Fruit fly (Drosophila melanogaster) whole organism, embryonic: Measurements from ENCODE around the gene Gnmt.

Source experiments
- ATbp ChIP-seq: fragments of 200-800 bp; sonication (Bioruptor generic); optimal IDR thresholded peaks from 2 replicates; lab custom pipeline; 2017; ENCODE audit warnings: missing biosample characterization, mild to moderate bottlenecking, missing genetic modification characterization, missing genetic modification reagents
- Blimp-1 ChIP-seq: fragments of 200-800 bp; sonication (Bioruptor generic); optimal IDR thresholded peaks from 3 replicates; lab custom pipeline; 2018; ENCODE audit warnings: missing biosample characterization, missing genetic modification characterization, mild to moderate bottlenecking, moderate library complexity, missing genetic modification reagents
- CG10274 ChIP-seq: fragments of 200-800 bp; sonication (Bioruptor generic); optimal IDR thresholded peaks from 3 replicates; lab custom pipeline; 2017; ENCODE audit warnings: missing biosample characterization, mild to moderate bottlenecking, missing genetic modification characterization
- CG10431 ChIP-seq: fragments of 200-800 bp; sonication (Bioruptor generic); optimal IDR thresholded peaks from 3 replicates; lab custom pipeline; 2018; ENCODE audit warnings: missing biosample characterization, mild to moderate bottlenecking, missing genetic modification characterization
- CG10462 ChIP-seq: fragments of 200-800 bp; sonication (Bioruptor generic); optimal IDR thresholded peaks from 2 replicates; lab custom pipeline; 2016; ENCODE audit warnings: missing biosample characterization, missing genetic modification characterization
- CG10979 ChIP-seq: fragments of 200-800 bp; sonication (Bioruptor generic); optimal IDR thresholded peaks from 2 replicates; lab custom pipeline; 2018; ENCODE audit warnings: missing biosample characterization, mild to moderate bottlenecking, missing genetic modification characterization, moderate library complexity
- CG11247 ChIP-seq: fragments of 200-800 bp; sonication (Bioruptor generic); IDR thresholded peaks from 2 replicates; pipeline ENCODE4 v1.3.6; 2022; ENCODE audit warnings: missing biosample characterization, missing genetic modification characterization
- CG12299 ChIP-seq: fragments of 200-800 bp; sonication (Bioruptor generic); optimal IDR thresholded peaks from 2 replicates; lab custom pipeline; 2018; ENCODE audit warnings: missing biosample characterization, mild to moderate bottlenecking, missing genetic modification characterization
- CG15514 ChIP-seq: fragments of 200-800 bp; sonication (Bioruptor generic); optimal IDR thresholded peaks from 3 replicates; lab custom pipeline; 2017; ENCODE audit warnings: missing biosample characterization, missing genetic modification characterization, mild to moderate bottlenecking, moderate library complexity, missing genetic modification reagents
- CG1647 ChIP-seq: fragments of 200-800 bp; sonication (Bioruptor generic); optimal IDR thresholded peaks from 3 replicates; lab custom pipeline; 2016; ENCODE audit warnings: missing biosample characterization, missing genetic modification characterization
- CG17802 ChIP-seq: fragments of 200-800 bp; sonication (Bioruptor generic); optimal IDR thresholded peaks from 2 replicates; lab custom pipeline; 2018; ENCODE audit warnings: missing biosample characterization, mild to moderate bottlenecking, missing genetic modification characterization, moderate library complexity
- CG17829 ChIP-seq: fragments of 200-800 bp; optimal IDR thresholded peaks from 2 replicates; lab custom pipeline; 2019; ENCODE audit warnings: missing biosample characterization, mild to moderate bottlenecking, missing genetic modification characterization, moderate library complexity
- CG2712 ChIP-seq: fragments of 200-800 bp; optimal IDR thresholded peaks from 3 replicates; lab custom pipeline; 2019; ENCODE audit warnings: missing biosample characterization, mild to moderate bottlenecking, missing genetic modification characterization, moderate library complexity
- CG32532 ChIP-seq: fragments of 200-800 bp; sonication (Bioruptor generic); IDR thresholded peaks from 2 replicates; pipeline ENCODE4 v1.3.6; 2022; ENCODE audit warnings: missing biosample characterization, missing genetic modification characterization
- CG4820 ChIP-seq: fragments of 200-800 bp; sonication (Bioruptor generic); optimal IDR thresholded peaks from 3 replicates; lab custom pipeline; 2016; ENCODE audit warnings: missing biosample characterization, missing genetic modification characterization
- CG6272 ChIP-seq: fragments of 200-800 bp; sonication (Bioruptor generic); IDR thresholded peaks from 2 replicates; pipeline ENCODE4 v1.3.6; 2022; ENCODE audit warnings: missing biosample characterization, missing genetic modification characterization
- CG6765 ChIP-seq: fragments of 200-800 bp; sonication (Bioruptor generic); optimal IDR thresholded peaks from 3 replicates; lab custom pipeline; 2017; ENCODE audit warnings: missing biosample characterization, mild to moderate bottlenecking, missing genetic modification characterization
- CG6854 ChIP-seq: fragments of 200-800 bp; sonication (Bioruptor generic); optimal IDR thresholded peaks from 3 replicates; lab custom pipeline; 2017; ENCODE audit warnings: missing biosample characterization, mild to moderate bottlenecking, missing genetic modification characterization
- CG8281 ChIP-seq: fragments of 200-800 bp; sonication (Bioruptor generic); optimal IDR thresholded peaks from 2 replicates; lab custom pipeline; 2018; ENCODE audit warnings: missing biosample characterization, mild to moderate bottlenecking, missing genetic modification characterization, moderate library complexity
- Dek ChIP-seq: fragments of 200-800 bp; sonication (Bioruptor generic); optimal IDR thresholded peaks from 3 replicates; lab custom pipeline; 2019; ENCODE audit warnings: missing biosample characterization, mild to moderate bottlenecking, missing genetic modification characterization, moderate library complexity
- Drgx ChIP-seq: fragments of 200-800 bp; sonication (Bioruptor generic); IDR thresholded peaks from 2 replicates; pipeline ENCODE4 v1.3.6; 2022; ENCODE audit warnings: missing biosample characterization, missing genetic modification characterization
- E2f1 ChIP-seq: fragments of 200-800 bp; sonication (Bioruptor generic); IDR thresholded peaks from 2 replicates; pipeline ENCODE4 v1.3.6; 2022; ENCODE audit warnings: missing biosample characterization, missing genetic modification characterization
- Fer1 ChIP-seq: fragments of 200-800 bp; sonication (Bioruptor generic); optimal IDR thresholded peaks from 2 replicates; lab custom pipeline; 2017; ENCODE audit warnings: missing biosample characterization, mild to moderate bottlenecking, missing genetic modification characterization
- Hey ChIP-seq: fragments of 200-800 bp; sonication (Bioruptor generic); optimal IDR thresholded peaks from 3 replicates; lab custom pipeline; 2018; ENCODE audit warnings: missing biosample characterization, mild to moderate bottlenecking, missing genetic modification characterization
- Hr51 ChIP-seq, 2 experiments: fragments of 200-800 bp; sonication (Bioruptor generic); optimal IDR thresholded peaks; 2 replicates in 1 of 2; 3 replicates in 1 of 2; lab custom pipeline; 2016 to 2018; ENCODE audit warnings: missing biosample characterization in 2 of 2, missing genetic modification characterization in 2 of 2, mild to moderate bottlenecking in 1 of 2, moderate library complexity in 1 of 2
- Hr78 ChIP-seq, 2 experiments: fragments of 200-800 bp in 1 of 2; fragments of >200 bp in 1 of 2; sonication (Bioruptor generic) in 1 of 2; optimal IDR thresholded peaks; 2 replicates each; lab custom pipeline; 2017 to 2019; ENCODE audit warnings: missing biosample characterization in 2 of 2, missing genetic modification characterization in 2 of 2, mild to moderate bottlenecking in 1 of 2, moderate library complexity in 1 of 2
- MTF-1 ChIP-seq: fragments of 200-800 bp; sonication (Bioruptor generic); optimal IDR thresholded peaks from 2 replicates; lab custom pipeline; 2018; ENCODE audit warnings: missing biosample characterization, mild to moderate bottlenecking, missing genetic modification characterization, borderline replicate concordance
- Max ChIP-seq: fragments of 200-800 bp; sonication (Bioruptor generic); optimal IDR thresholded peaks from 2 replicates; lab custom pipeline; 2016; ENCODE audit warnings: missing biosample characterization, mild to moderate bottlenecking, missing genetic modification characterization
- Mrtf ChIP-seq: fragments of 200-800 bp; sonication (Bioruptor generic); IDR thresholded peaks from 3 replicates; pipeline ENCODE4 v1.3.6; 2022; ENCODE audit warnings: missing biosample characterization, missing genetic modification characterization
- NC2α ChIP-seq: fragments of 200-800 bp; sonication (Bioruptor generic); optimal IDR thresholded peaks from 2 replicates; lab custom pipeline; 2016; ENCODE audit warnings: missing biosample characterization, missing genetic modification characterization
- PHDP ChIP-seq: fragments of 200-800 bp; sonication (Bioruptor generic); optimal IDR thresholded peaks from 3 replicates; lab custom pipeline; 2018; ENCODE audit warnings: missing biosample characterization, mild to moderate bottlenecking, missing genetic modification characterization, moderate library complexity
- Pdp1 ChIP-seq, 2 experiments: fragments of 200-800 bp; sonication (Bioruptor generic); optimal IDR thresholded peaks; 3 replicates each; lab custom pipeline; 2016; ENCODE audit warnings: missing biosample characterization in 2 of 2, missing genetic modification characterization in 2 of 2, mild to moderate bottlenecking in 1 of 2, moderate library complexity in 1 of 2
- Rx ChIP-seq: fragments of 200-800 bp; sonication (Bioruptor generic); IDR thresholded peaks from 2 replicates; pipeline ENCODE4 v1.3.6; 2022; ENCODE audit warnings: missing biosample characterization, missing genetic modification characterization
- Sox102F ChIP-seq: fragments of 200-800 bp; sonication (Bioruptor generic); optimal IDR thresholded peaks from 2 replicates; lab custom pipeline; 2018; ENCODE audit warnings: missing biosample characterization, mild to moderate bottlenecking, missing genetic modification characterization, moderate library complexity
- Xbp1 ChIP-seq: fragments of 200-800 bp; sonication (Bioruptor generic); optimal IDR thresholded peaks from 3 replicates; lab custom pipeline; 2016; ENCODE audit warnings: missing biosample characterization, mild to moderate bottlenecking, missing genetic modification characterization
- al ChIP-seq: fragments of 200-800 bp; sonication (Bioruptor generic); IDR thresholded peaks from 2 replicates; pipeline ENCODE4 v1.3.6; 2022; ENCODE audit warnings: missing biosample characterization, missing genetic modification characterization
- ap ChIP-seq: fragments of 200-800 bp; sonication (Bioruptor generic); IDR thresholded peaks from 2 replicates; pipeline ENCODE4 v1.3.6; 2022; ENCODE audit warnings: missing biosample characterization, missing genetic modification characterization
- bbx ChIP-seq: fragments of 200-800 bp; sonication (Bioruptor generic); IDR thresholded peaks from 2 replicates; pipeline ENCODE4 v1.3.6; 2022; ENCODE audit warnings: missing biosample characterization, missing genetic modification characterization; ENCODE audit not compliant: partially characterized antibody
- hkb ChIP-seq, 2 experiments: fragments of 200-800 bp in 1 of 2; fragments of >200 bp in 1 of 2; sonication (Bioruptor generic) in 1 of 2; IDR thresholded peaks in 1 of 2; optimal IDR thresholded peaks in 1 of 2; 2 replicates each; pipeline versions ENCODE4 v1.3.6 to Lab custom; 2017 to 2022; ENCODE audit warnings: missing biosample characterization in 1 of 2, missing genetic modification characterization in 1 of 2
- pb ChIP-seq: fragments of 200-800 bp; sonication (Bioruptor generic); optimal IDR thresholded peaks from 3 replicates; lab custom pipeline; 2016; ENCODE audit warnings: missing biosample characterization, missing genetic modification characterization
- prd ChIP-seq, 3 experiments: fragments of >200 bp in 2 of 3; fragments of 200-800 bp in 1 of 3; sonication (Bioruptor generic) in 1 of 3; optimal IDR thresholded peaks in 2 of 3; IDR thresholded peaks in 1 of 3; 2 replicates in 2 of 3; 3 replicates in 1 of 3; pipeline versions ENCODE4 v1.3.6 to Lab custom; 2017 to 2022; ENCODE audit warnings: missing biosample characterization in 1 of 3, missing genetic modification characterization in 1 of 3
- pros ChIP-seq: fragments of 200-800 bp; sonication (Bioruptor generic); optimal IDR thresholded peaks from 3 replicates; lab custom pipeline; 2019; ENCODE audit warnings: missing biosample characterization, mild to moderate bottlenecking, missing genetic modification characterization, moderate library complexity
- salm ChIP-seq: fragments of 200-800 bp; sonication (Bioruptor generic); optimal IDR thresholded peaks from 2 replicates; lab custom pipeline; 2018; ENCODE audit warnings: missing biosample characterization, mild to moderate bottlenecking, missing genetic modification characterization
- sisA ChIP-seq: fragments of 200-800 bp; sonication (Bioruptor generic); IDR thresholded peaks from 2 replicates; pipeline ENCODE4 v1.3.6; 2022; ENCODE audit warnings: missing biosample characterization, missing genetic modification characterization
- ssp ChIP-seq: fragments of 200-800 bp; sonication (Bioruptor generic); IDR thresholded peaks from 2 replicates; pipeline ENCODE4 v1.3.6; 2022; ENCODE audit warnings: missing biosample characterization, missing genetic modification characterization
- tgo ChIP-seq: fragments of 200-800 bp; sonication (Bioruptor generic); IDR thresholded peaks from 3 replicates; pipeline ENCODE4 v1.3.6; 2022; ENCODE audit warnings: missing biosample characterization, missing genetic modification characterization
- unc-4 ChIP-seq: fragments of 200-800 bp; sonication (Bioruptor generic); IDR thresholded peaks from 2 replicates; pipeline ENCODE4 v1.3.6; 2022; ENCODE audit warnings: missing biosample characterization, missing genetic modification characterization; ENCODE audit not compliant: partially characterized antibody
- usp ChIP-seq: fragments of >200 bp; optimal IDR thresholded peaks from 2 replicates; lab custom pipeline; 2017; ENCODE audit warnings: missing biosample characterization, missing genetic modification characterization

The Gnmt gene

DNA sequence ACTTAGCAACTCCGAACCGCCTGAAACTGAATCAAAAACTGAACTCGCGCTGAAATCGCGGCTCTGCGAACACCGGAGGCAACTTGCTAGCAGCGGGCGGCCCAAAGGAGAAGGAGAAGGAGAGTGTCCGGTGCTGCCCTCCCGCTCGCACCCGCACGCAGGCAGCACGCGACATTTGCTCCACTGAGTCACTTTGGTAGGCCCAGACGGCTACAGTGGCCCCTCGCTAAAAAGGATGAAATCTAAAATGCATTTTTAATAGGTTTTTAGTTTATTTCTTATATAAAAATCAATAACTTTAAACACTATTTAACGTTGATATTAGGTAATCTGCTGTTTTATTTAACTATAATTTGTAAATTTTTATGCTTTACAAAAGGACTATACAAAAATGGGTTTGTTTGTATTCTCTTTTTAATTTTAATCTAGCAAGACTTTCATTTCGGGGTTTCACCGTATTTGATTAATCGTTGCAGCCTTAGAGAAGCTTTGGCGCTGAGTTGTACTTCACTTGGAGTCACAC lies 48.0 kb downstream of the Gnmt start, which contains the start of gene Men (continued):
- TF ChIP-seq CG17802 (tag; lab: Kevin White, UChicago): no peak
- peak; percentile 61 for TF ChIP-seq sisA (GFP tag; lab: Robert Waterston, UW)
- TF ChIP-seq hkb (optimal IDR thresholded peaks at IDR 0.05; lab: Kevin White, UChicago): no peak
- TF ChIP-seq hkb (GFP tag; IDR thresholded peaks at IDR 0.05; lab: Robert Waterston, UW): peak; percentile 45; the same call in 1 of the 2 replicates
- TF ChIP-seq CG12299 (tag; lab: Kevin White, UChicago): peak; percentile 15
- peak; percentile 41 for TF ChIP-seq CG6765 (GFP tag; lab: Kevin White, UChicago)
- TF ChIP-seq CG10274 (GFP tag; lab: Kevin White, UChicago): no peak
- no peak for TF ChIP-seq pb (GFP tag; lab: Kevin White, UChicago)
- no peak for TF ChIP-seq MTF-1 (GFP tag; lab: Kevin White, UChicago)
- peak; percentile 40 for TF ChIP-seq CG4820
- TF ChIP-seq salm: peak; percentile 49
- no peak for TF ChIP-seq prd (optimal IDR thresholded peaks at IDR 0.05; lab: Kevin White, UChicago)
- TF ChIP-seq prd (GFP tag; IDR thresholded peaks at IDR 0.05; lab: Robert Waterston, UW): peak; percentile 48; the same call in 1 of the 3 replicates
- no peak for TF ChIP-seq al (GFP tag; lab: Robert Waterston, UW)
- TF ChIP-seq Fer1: peak; percentile 76
- peak; percentile 30 for TF ChIP-seq Xbp1 (GFP tag; lab: Kevin White, UChicago)
- peak; percentile 63 for TF ChIP-seq E2f1
- peak; percentile 62 for TF ChIP-seq CG10979
- TF ChIP-seq CG32532 (GFP tag; lab: Robert Waterston, UW): peak; percentile 60
- no peak for TF ChIP-seq usp
- TF ChIP-seq Hr51 (GFP tag; optimal IDR thresholded peaks at IDR 0.05; lab: Kevin White, UChicago): peak in 1 of 2 experiments; percentile 88
- peak; percentile 63; the same call in 2 of the 3 replicates for TF ChIP-seq tgo (GFP tag; lab: Robert Waterston, UW)
- no peak for TF ChIP-seq CG10462 (GFP tag; lab: Kevin White, UChicago)
- TF ChIP-seq Blimp-1 (GFP tag; lab: Kevin White, UChicago): peak; percentile 61
- peak; percentile 1 for TF ChIP-seq CG15514
- peak; percentile 49 for TF ChIP-seq ssp (GFP tag; lab: Robert Waterston, UW)
- peak; percentile 49 for TF ChIP-seq PHDP (tag; lab: Kevin White, UChicago)
- TF ChIP-seq bbx (GFP tag; lab: Robert Waterston, UW): no peak
- peak; percentile 21 for TF ChIP-seq Max (GFP tag; lab: Kevin White, UChicago)
- peak; percentile 2 for TF ChIP-seq CG8281 (tag; lab: Kevin White, UChicago)
- peak; percentile 62 for TF ChIP-seq Dek
- TF ChIP-seq Sox102F (GFP tag; lab: Kevin White, UChicago): peak; percentile 73
- no peak for TF ChIP-seq Rx
- peak in 1 of 2 experiments; percentile 14 for TF ChIP-seq Hr78 (GFP tag; optimal IDR thresholded peaks at IDR 0.05; lab: Kevin White, UChicago)
- TF ChIP-seq Pdp1 (GFP tag; optimal IDR thresholded peaks at IDR 0.05; lab: Kevin White, UChicago): peak; percentile 4 to 18
- no peak for TF ChIP-seq CG6272 (GFP tag; lab: Robert Waterston, UW)
- TF ChIP-seq CG6854 (GFP tag; lab: Kevin White, UChicago): peak; percentile 45
- no peak for TF ChIP-seq CG1647 (GFP tag; lab: Kevin White, UChicago)
- 0 out of 3 replicates have a peak, but pooled peaks have one; percentile 20 for TF ChIP-seq Mrtf (GFP tag; lab: Robert Waterston, UW)
- no peak for TF ChIP-seq CG10431
- peak; percentile 65; the same call in 1 of the 2 replicates for TF ChIP-seq Drgx (GFP tag; lab: Robert Waterston, UW)
- peak; percentile 60 for TF ChIP-seq ATbp (GFP tag; lab: Kevin White, UChicago)
- peak; percentile 60 for TF ChIP-seq CG17829 (tag; lab: Kevin White, UChicago)
- no peak for TF ChIP-seq unc-4 (GFP tag; lab: Robert Waterston, UW)
- no peak for TF ChIP-seq pros
- no peak for TF ChIP-seq NC2α (GFP tag; lab: Kevin White, UChicago)
- TF ChIP-seq CG11247: peak; percentile 38; the same call in 1 of the 2 replicates
- peak; percentile 73 for TF ChIP-seq CG2712
- TF ChIP-seq ap (GFP tag; lab: Robert Waterston, UW): peak; percentile 37; the same call in 1 of the 2 replicates
- no peak for TF ChIP-seq Hey (tag; lab: Kevin White, UChicago)
